Worm (Caenorhabditis elegans): ENCODE results near the gene slc-25A18.2.

- no peak for TF ChIP-seq cog-1 (tag; optimal IDR thresholded peaks at IDR 0.05)
- no peak for TF ChIP-seq ztf-29 (GFP tag; IDR thresholded peaks at IDR 0.05)
Measured at ce11 chrIV:7478134-7478533, 3.3 kb downstream of the slc-25A18.2 start, which contains the start of gene rod-1.
